Worm (Caenorhabditis elegans) whole organism, young adult: ENCODE measurements around the gene F22E5.21.

Experiments
- B0261.1 ChIP-seq: sonication (generic microtip); optimal IDR thresholded peaks from 2 replicates; lab custom pipeline; 2016; ENCODE audit warnings: mild to moderate bottlenecking, missing genetic modification characterization, moderate library complexity, missing compliant biosample characterization
- C06A6.2 ChIP-seq: fragments of 200-800 bp; sonication (Bioruptor generic); conservative IDR thresholded peaks from 2 replicates; pipeline ENCODE4 v1.3.6; 2022; ENCODE audit warnings: missing genetic modification characterization, missing compliant biosample characterization
- C17E4.6 ChIP-seq: fragments of 200-800 bp; sonication (Bioruptor generic); IDR thresholded peaks from 2 replicates; pipeline ENCODE4 v1.3.6; 2022; ENCODE audit warnings: missing genetic modification reagents, missing genetic modification characterization, missing compliant biosample characterization
- F10E7.11 ChIP-seq: sonication (generic microtip); optimal IDR thresholded peaks from 2 replicates; lab custom pipeline; 2017; ENCODE audit warnings: mild to moderate bottlenecking, missing genetic modification characterization, moderate library complexity, missing compliant biosample characterization
- F22D6.2 ChIP-seq: sonication (generic microtip); optimal IDR thresholded peaks from 2 replicates; lab custom pipeline; 2016; ENCODE audit warnings: mild to moderate bottlenecking, missing genetic modification characterization, missing compliant biosample characterization
- F37B4.10 ChIP-seq: fragments of 200-800 bp; sonication (Bioruptor generic); IDR thresholded peaks from 2 replicates; pipeline ENCODE4 v1.3.6; 2022; ENCODE audit warnings: missing genetic modification characterization, missing compliant biosample characterization
- T26A5.8 ChIP-seq: sonication (generic microtip); optimal IDR thresholded peaks from 2 replicates; lab custom pipeline; 2016; ENCODE audit warnings: missing genetic modification characterization, missing compliant biosample characterization
- aptf-2 ChIP-seq: fragments of 200-800 bp; sonication (Bioruptor generic); conservative IDR thresholded peaks from 2 replicates; pipeline ENCODE4 v1.3.6; 2022; ENCODE audit warnings: missing genetic modification reagents, missing genetic modification characterization, missing compliant biosample characterization
- atf-7 ChIP-seq: sonication (generic microtip); optimal IDR thresholded peaks from 2 replicates; lab custom pipeline; 2017; ENCODE audit warnings: mild to moderate bottlenecking, missing genetic modification characterization, missing compliant biosample characterization
- dpl-1 ChIP-seq: fragments of 150-350 bp; optimal IDR thresholded peaks from 2 replicates; lab custom pipeline; 2014; ENCODE audit warnings: missing biosample characterization, missing genetic modification reagents, missing genetic modification characterization
- efl-1 ChIP-seq: fragments of 150-350 bp; optimal IDR thresholded peaks from 2 replicates; lab custom pipeline; 2014; ENCODE audit warnings: missing biosample characterization, missing genetic modification reagents, missing genetic modification characterization
- egrh-3 ChIP-seq: fragments of 200-800 bp; sonication (Bioruptor generic); IDR thresholded peaks from 2 replicates; pipeline ENCODE4 v1.3.6; 2022; ENCODE audit warnings: missing genetic modification reagents, missing genetic modification characterization, missing compliant biosample characterization
- hmg-1.2 ChIP-seq: fragments of 200-800 bp; sonication (Bioruptor generic); IDR thresholded peaks from 2 replicates; pipeline ENCODE4 v1.3.6; 2022; ENCODE audit warnings: missing genetic modification reagents, missing genetic modification characterization, missing compliant biosample characterization
- hrde-1 ChIP-seq: sonication (generic microtip); optimal IDR thresholded peaks from 2 replicates; lab custom pipeline; 2016; ENCODE audit warnings: missing genetic modification characterization, mild to moderate bottlenecking, missing compliant biosample characterization, moderate library complexity, missing genotype, missing genetic modification reagents, borderline replicate concordance
- lin-54 ChIP-seq: fragments of 200-800 bp; sonication (Bioruptor generic); optimal IDR thresholded peaks from 2 replicates; lab custom pipeline; 2018; ENCODE audit warnings: mild to moderate bottlenecking, missing genetic modification characterization, missing compliant biosample characterization
- lir-1 ChIP-seq: fragments of 200-800 bp; sonication (Bioruptor generic); conservative IDR thresholded peaks from 2 replicates; pipeline ENCODE4 v1.3.6; 2022; ENCODE audit warnings: missing genetic modification reagents, missing genetic modification characterization, missing compliant biosample characterization
- lsy-27 ChIP-seq: sonication (generic microtip); optimal IDR thresholded peaks from 2 replicates; lab custom pipeline; 2017; ENCODE audit warnings: missing genetic modification characterization, mild to moderate bottlenecking, missing compliant biosample characterization, antibody characterized with exemption, missing genotype, borderline replicate concordance; ENCODE audit not compliant: insufficient read depth
- madf-3 ChIP-seq: fragments of 200-800 bp; sonication (Bioruptor generic); IDR thresholded peaks from 2 replicates; pipeline ENCODE4 v1.3.6; 2022; ENCODE audit warnings: missing genetic modification reagents, missing genetic modification characterization, missing compliant biosample characterization
- madf-8 ChIP-seq: fragments of 200-800 bp; sonication (Bioruptor generic); conservative IDR thresholded peaks from 2 replicates; pipeline ENCODE4 v1.3.6; 2022; ENCODE audit warnings: missing genetic modification reagents, missing genetic modification characterization, missing compliant biosample characterization
- mcd-1 ChIP-seq: fragments of 200-800 bp; sonication (Bioruptor generic); IDR thresholded peaks from 2 replicates; pipeline ENCODE4 v1.3.6; 2022; ENCODE audit warnings: missing genetic modification reagents, missing genetic modification characterization, missing compliant biosample characterization
- nfyb-1 ChIP-seq: fragments of 200-800 bp; sonication (Bioruptor generic); IDR thresholded peaks from 2 replicates; pipeline ENCODE4 v1.3.6; 2022; ENCODE audit warnings: missing genetic modification reagents, missing genetic modification characterization, missing compliant biosample characterization
- nhr-80 ChIP-seq: sonication (generic microtip); optimal IDR thresholded peaks from 2 replicates; lab custom pipeline; 2016; ENCODE audit warnings: missing genetic modification characterization, missing compliant biosample characterization
- sdz-38 ChIP-seq: sonication (generic microtip); optimal IDR thresholded peaks from 2 replicates; lab custom pipeline; 2016; ENCODE audit warnings: missing genotype, missing genetic modification characterization, missing compliant biosample characterization
- snpc-1.3 ChIP-seq: sonication (generic microtip); optimal IDR thresholded peaks from 2 replicates; lab custom pipeline; 2017; ENCODE audit warnings: missing genetic modification characterization, mild to moderate bottlenecking, missing compliant biosample characterization, antibody characterized with exemption, moderate library complexity, missing genotype, missing genetic modification reagents; ENCODE audit not compliant: insufficient read depth
- snpc-3.4 ChIP-seq: sonication (generic microtip); optimal IDR thresholded peaks from 2 replicates; lab custom pipeline; 2017; ENCODE audit warnings: missing genetic modification characterization, mild to moderate bottlenecking, missing compliant biosample characterization, antibody characterized with exemption, moderate library complexity, missing genotype, missing genetic modification reagents
- unc-130 ChIP-seq: sonication (generic microtip); optimal IDR thresholded peaks from 2 replicates; lab custom pipeline; 2016; ENCODE audit warnings: missing genetic modification reagents, missing genetic modification characterization, missing compliant biosample characterization
- unc-62 ChIP-seq: fragments of 150-350 bp; optimal IDR thresholded peaks from 2 replicates; lab custom pipeline; 2014; ENCODE audit warnings: missing biosample characterization, missing genetic modification reagents, missing genetic modification characterization
- xnd-1 ChIP-seq: sonication (generic microtip); optimal IDR thresholded peaks from 2 replicates; lab custom pipeline; 2016; ENCODE audit warnings: missing genotype, missing genetic modification reagents, missing genetic modification characterization, missing compliant biosample characterization
- zfh-2 ChIP-seq: fragments of 200-800 bp; sonication (Bioruptor generic); conservative IDR thresholded peaks from 2 replicates; pipeline ENCODE4 v1.3.6; 2022; ENCODE audit warnings: missing genetic modification reagents, missing genetic modification characterization, missing compliant biosample characterization
- zim-3 ChIP-seq: sonication (generic microtip); optimal IDR thresholded peaks from 2 replicates; lab custom pipeline; 2017; ENCODE audit warnings: mild to moderate bottlenecking, missing genetic modification characterization, moderate library complexity, missing compliant biosample characterization

F22E5.21 gene

DNA sequence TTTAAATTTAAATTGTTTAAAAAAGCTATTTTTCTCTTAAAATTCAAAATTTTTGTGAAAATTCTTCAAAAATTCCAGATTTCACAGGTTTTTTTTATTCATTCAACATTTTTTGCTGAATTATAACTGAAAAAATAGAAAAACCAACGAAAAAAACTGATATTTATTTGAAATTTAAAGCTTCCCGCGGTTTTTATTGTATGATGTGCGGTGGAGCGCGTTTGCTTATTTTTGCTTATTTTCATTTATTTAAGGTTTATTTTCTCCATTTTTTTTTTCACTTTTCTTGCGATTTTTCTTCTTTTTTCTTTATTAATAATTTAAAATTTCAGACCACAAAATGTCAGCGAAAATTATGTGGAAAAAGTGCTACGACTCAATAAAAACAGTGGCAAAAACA is 803 bp upstream of the F22E5.21 start, which contains the start of gene F22E5.9:
Gene F22E5.9, plus strand, starts transcription at position 327 of the 400 bp plus-strand sequence.
- TF ChIP-seq dpl-1 (GFP tag; lab: Kevin White, UChicago) (peak; percentile 54), mcd-1 (GFP tag; lab: Robert Waterston, UW) (peak; percentile 85), lin-54 (GFP tag; lab: Kevin White, UChicago) (peak; percentile 50), unc-130 (GFP tag; lab: Kevin White, UChicago) (no peak), efl-1 (GFP tag; lab: Kevin White, UChicago) (peak; percentile 30)

DNA sequence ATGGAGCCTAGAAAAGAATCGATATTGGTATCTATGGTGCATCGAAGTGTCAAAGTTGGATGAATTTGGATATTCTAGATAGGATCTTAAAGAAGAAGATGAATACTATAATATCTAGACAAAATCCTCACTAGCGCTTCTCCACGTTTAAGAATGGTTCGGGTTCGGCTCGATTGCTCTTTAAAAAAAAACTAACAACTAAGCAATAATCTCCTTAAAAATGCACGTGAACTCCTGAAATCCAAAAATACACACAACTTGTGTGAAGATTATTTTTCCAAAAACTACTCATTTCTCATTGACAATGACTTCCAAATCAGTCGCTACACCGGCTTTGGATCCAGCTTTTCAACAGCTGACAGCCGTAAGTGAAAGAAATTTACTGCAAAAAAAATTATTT is 6.1 kb downstream of the F22E5.21 start, which contains the start of gene D2062.1:
Gene D2062.1, plus strand, starts transcription at position 301 of the 400 bp plus-strand sequence.
- no peak for TF ChIP-seq lsy-27 (tag; lab: Kevin White, UChicago)
- TF ChIP-seq egrh-3 (GFP tag; lab: Robert Waterston, UW): no peak
- no peak for TF ChIP-seq madf-8 (GFP tag; lab: Robert Waterston, UW)
- TF ChIP-seq atf-7 (tag; lab: Kevin White, UChicago): no peak
- no peak for TF ChIP-seq T26A5.8 (tag; lab: Kevin White, UChicago)
- no peak for TF ChIP-seq madf-3 (GFP tag; lab: Robert Waterston, UW)
- TF ChIP-seq hmg-1.2 (GFP tag; lab: Robert Waterston, UW): no peak
- no peak for TF ChIP-seq snpc-3.4 (tag; lab: Kevin White, UChicago)
- no peak for TF ChIP-seq nhr-80 (tag; lab: Kevin White, UChicago)
- TF ChIP-seq unc-62 (GFP tag; lab: Kevin White, UChicago): no peak
- TF ChIP-seq F10E7.11 (tag; lab: Kevin White, UChicago): no peak
- TF ChIP-seq lin-54 (GFP tag; lab: Kevin White, UChicago): no peak
- TF ChIP-seq lir-1 (GFP tag; lab: Robert Waterston, UW): no peak
- TF ChIP-seq, all 124 proteins: peak for 0

DNA sequence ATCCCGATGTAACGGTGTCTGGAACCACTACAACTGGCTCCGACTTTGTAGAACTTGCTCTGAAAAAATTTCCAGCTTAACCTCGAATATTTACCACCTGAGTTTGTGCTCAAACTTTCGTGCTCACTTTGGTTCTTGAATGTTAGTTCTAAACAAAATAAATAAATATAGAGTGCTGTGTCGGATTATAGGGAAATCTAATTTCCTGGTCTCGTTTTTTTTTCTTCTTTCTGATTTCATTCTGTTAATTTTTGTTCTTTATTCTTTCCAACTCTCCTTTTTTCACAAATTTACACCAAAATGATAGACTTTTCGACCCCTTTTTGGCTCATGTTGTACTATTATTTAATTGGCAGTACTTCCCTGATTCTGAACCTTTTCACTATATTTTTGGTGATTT is 8.0 kb downstream of the F22E5.21 start, which contains the start of gene sri-37:
Gene sri-37, plus strand, starts transcription at position 301 of the 400 bp plus-strand sequence.
- TF ChIP-seq C06A6.2 (GFP tag; lab: Robert Waterston, UW) (no peak), nfyb-1 (no peak), xnd-1 (tag; lab: Kevin White, UChicago) (no peak), sdz-38 (no peak)

DNA sequence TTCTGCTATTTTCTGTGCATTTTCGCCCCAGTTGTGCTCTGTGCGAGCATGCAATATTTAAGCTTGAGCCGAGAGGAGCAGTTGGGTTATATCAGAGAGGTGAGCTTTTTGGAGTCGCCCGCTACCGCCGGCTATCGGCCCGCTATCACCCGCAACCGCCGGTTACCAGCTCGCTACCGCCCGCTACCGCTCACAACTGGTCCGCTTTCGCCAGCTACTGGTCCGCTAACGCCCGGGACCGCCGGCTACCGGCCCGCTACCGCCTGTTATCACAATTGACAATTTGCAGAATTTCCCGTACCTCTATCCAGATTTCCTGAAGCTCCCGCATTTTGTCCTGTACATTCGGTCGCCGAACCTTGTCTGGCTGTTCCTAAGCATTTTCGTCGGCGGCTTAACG is 8.9 kb downstream of the F22E5.21 start:
- TF ChIP-seq F10E7.11 (tag; lab: Kevin White, UChicago) (no peak), F37B4.10 (GFP tag; lab: Robert Waterston, UW) (0 out of 2 replicates have a peak, but pooled peaks have one; percentile 52), C17E4.6 (GFP tag; lab: Robert Waterston, UW) (no peak), aptf-2 (no peak), snpc-1.3 (tag; lab: Kevin White, UChicago) (no peak), mcd-1 (GFP tag; lab: Robert Waterston, UW) (0 out of 2 replicates have a peak, but pooled peaks have one; percentile 22), zfh-2 (GFP tag; lab: Robert Waterston, UW) (peak; percentile 85), egrh-3 (GFP tag; lab: Robert Waterston, UW) (peak; percentile 81; the same call in 1 of the 2 replicates), zim-3 (tag; lab: Kevin White, UChicago) (no peak), dpl-1 (GFP tag; lab: Kevin White, UChicago) (no peak), hrde-1 (tag; lab: Kevin White, UChicago) (no peak), F22D6.2 (tag; lab: Kevin White, UChicago) (no peak), xnd-1 (tag; lab: Kevin White, UChicago) (no peak), B0261.1 (tag; lab: Kevin White, UChicago) (no peak)
